Worm (Caenorhabditis elegans) whole organism, L4 larva: ENCODE measurements around the gene sru-7.

Experiments
- F37D6.2 ChIP-seq: sonication (generic microtip); optimal IDR thresholded peaks from 2 replicates; lab custom pipeline; 2016; ENCODE audit warnings: mild to moderate bottlenecking, missing genetic modification characterization, missing compliant biosample characterization
- F49E8.2 ChIP-seq: sonication (generic microtip); optimal IDR thresholded peaks from 2 replicates; lab custom pipeline; 2016; ENCODE audit warnings: missing compliant biosample characterization, mild to moderate bottlenecking, missing genetic modification characterization, borderline replicate concordance
- T20F7.1 ChIP-seq: fragments of 200-800 bp; sonication (Bioruptor generic); optimal IDR thresholded peaks from 2 replicates; lab custom pipeline; 2018; ENCODE audit warnings: mild to moderate bottlenecking, missing genetic modification characterization, missing compliant biosample characterization
- Y75B8A.6 ChIP-seq: fragments of 200-800 bp; sonication (Bioruptor generic); IDR thresholded peaks from 2 replicates; pipeline ENCODE4 v1.3.6; 2022; ENCODE audit warnings: missing genetic modification reagents, missing genetic modification characterization, missing compliant biosample characterization
- aha-1 ChIP-seq: fragments of 150-350 bp; peaks from one replicate; lab custom pipeline; 2014; ENCODE audit warnings: missing biosample characterization, missing genetic modification characterization
- aly-2 ChIP-seq: sonication (generic microtip); optimal IDR thresholded peaks from 2 replicates; lab custom pipeline; 2018; ENCODE audit warnings: missing biosample characterization, missing genetic modification characterization
- attf-4 ChIP-seq: sonication (generic microtip); optimal IDR thresholded peaks from 3 replicates; lab custom pipeline; 2017; ENCODE audit warnings: missing biosample characterization, missing genetic modification characterization
- ceh-28 ChIP-seq: fragments of 150-350 bp; optimal IDR thresholded peaks from 2 replicates; lab custom pipeline; 2014; ENCODE audit warnings: missing biosample characterization, missing genetic modification reagents, missing genetic modification characterization
- ceh-32 ChIP-seq: sonication (generic microtip); optimal IDR thresholded peaks from 2 replicates; lab custom pipeline; 2016; ENCODE audit warnings: mild to moderate bottlenecking, missing genetic modification characterization, missing compliant biosample characterization; ENCODE audit not compliant: poor library complexity
- ces-1 ChIP-seq: fragments of 150-350 bp; sonication (generic microtip); optimal IDR thresholded peaks from 4 replicates; lab custom pipeline; 2014; ENCODE audit warnings: missing biosample characterization, missing genetic modification reagents, missing genetic modification characterization
- daf-12 ChIP-seq: fragments of 150-350 bp; optimal IDR thresholded peaks from 2 replicates; lab custom pipeline; 2014; ENCODE audit warnings: missing biosample characterization, missing genetic modification reagents, missing genetic modification characterization
- daf-16 ChIP-seq, 3 experiments: sonication (generic microtip); optimal IDR thresholded peaks; 2 replicates each; lab custom pipeline; 2016 to 2017; ENCODE audit warnings: missing genetic modification characterization in 3 of 3, missing genetic modification reagents in 3 of 3, mild to moderate bottlenecking in 2 of 3, missing compliant biosample characterization in 2 of 3, missing biosample characterization in 1 of 3, moderate library complexity in 1 of 3
- dmd-6 ChIP-seq: fragments of 200-800 bp; sonication (Bioruptor generic); IDR thresholded peaks from 2 replicates; pipeline ENCODE4 v1.3.6; 2022; ENCODE audit warnings: missing genetic modification reagents, missing genetic modification characterization, missing compliant biosample characterization
- dmd-8 ChIP-seq: fragments of 200-800 bp; sonication (Bioruptor generic); IDR thresholded peaks from 2 replicates; pipeline ENCODE4 v1.3.6; 2022; ENCODE audit warnings: missing genetic modification characterization, missing compliant biosample characterization
- duxl-1 ChIP-seq: sonication (generic microtip); optimal IDR thresholded peaks from 2 replicates; lab custom pipeline; 2016; ENCODE audit warnings: mild to moderate bottlenecking, missing genetic modification characterization, moderate library complexity, missing compliant biosample characterization; ENCODE audit not compliant: poor library complexity
- dve-1 ChIP-seq: sonication (generic microtip); optimal IDR thresholded peaks from 2 replicates; lab custom pipeline; 2017; ENCODE audit warnings: antibody characterized with exemption, mild to moderate bottlenecking, missing genetic modification characterization, missing compliant biosample characterization; ENCODE audit not compliant: insufficient read depth
- egl-43 ChIP-seq: fragments of 200-800 bp; sonication (Bioruptor generic); IDR thresholded peaks from 2 replicates; pipeline ENCODE4 v1.3.6; 2022; ENCODE audit warnings: missing genetic modification reagents, missing genetic modification characterization, missing compliant biosample characterization
- fos-1 ChIP-seq: fragments of 150-350 bp; optimal IDR thresholded peaks from 2 replicates; lab custom pipeline; 2014; ENCODE audit warnings: missing biosample characterization, missing genetic modification characterization
- hif-1 ChIP-seq, 2 experiments: sonication (generic microtip); optimal IDR thresholded peaks; 2 replicates each; lab custom pipeline; 2016 to 2017; ENCODE audit warnings: missing compliant biosample characterization in 2 of 2, missing genetic modification characterization in 2 of 2, missing genetic modification reagents in 2 of 2, missing genotype in 2 of 2, mild to moderate bottlenecking in 1 of 2
- hlh-11 ChIP-seq: fragments of 200-800 bp; sonication (Bioruptor generic); optimal IDR thresholded peaks from 2 replicates; lab custom pipeline; 2018; ENCODE audit warnings: mild to moderate bottlenecking, missing genetic modification characterization, missing compliant biosample characterization
- hlh-30 ChIP-seq: sonication (generic microtip); optimal IDR thresholded peaks from 2 replicates; lab custom pipeline; 2017; ENCODE audit warnings: antibody characterized with exemption, mild to moderate bottlenecking, missing genetic modification characterization, missing compliant biosample characterization; ENCODE audit not compliant: insufficient read depth
- hmg-1.1 ChIP-seq: fragments of 200-800 bp; sonication (Bioruptor generic); IDR thresholded peaks from 2 replicates; pipeline ENCODE4 v1.3.6; 2022; ENCODE audit warnings: missing genetic modification reagents, missing genetic modification characterization, missing compliant biosample characterization
- jun-1 ChIP-seq: fragments of 150-350 bp; optimal IDR thresholded peaks from 2 replicates; lab custom pipeline; 2014; ENCODE audit warnings: missing biosample characterization, missing genetic modification reagents, missing genetic modification characterization
- lim-7 ChIP-seq: fragments of 200-800 bp; sonication (Bioruptor generic); IDR thresholded peaks from 2 replicates; pipeline ENCODE4 v1.3.6; 2022; ENCODE audit warnings: missing genetic modification characterization, missing compliant biosample characterization
- lin-1 ChIP-seq: fragments of 200-800 bp; sonication (Bioruptor generic); IDR thresholded peaks from 2 replicates; pipeline ENCODE4 v1.3.6; 2022; ENCODE audit warnings: missing genetic modification reagents, missing genetic modification characterization, missing compliant biosample characterization
- lin-13 ChIP-seq: fragments of 150-350 bp; optimal IDR thresholded peaks from 2 replicates; lab custom pipeline; 2014; ENCODE audit warnings: missing biosample characterization, missing genetic modification reagents, missing genetic modification characterization
- lin-15B ChIP-seq: fragments of 150-350 bp; sonication (generic microtip); optimal IDR thresholded peaks from 3 replicates; lab custom pipeline; 2014; ENCODE audit warnings: missing biosample characterization, missing genetic modification characterization
- lin-38 ChIP-seq: fragments of 200-800 bp; sonication (Bioruptor generic); IDR thresholded peaks from 2 replicates; pipeline ENCODE4 v1.3.6; 2022; ENCODE audit warnings: missing genetic modification reagents, missing genetic modification characterization, missing compliant biosample characterization
- madf-5 ChIP-seq, 2 experiments: fragments of 200-800 bp; sonication (Bioruptor generic); IDR thresholded peaks; 2 replicates each; pipeline ENCODE4 v1.3.6; 2022; ENCODE audit warnings: missing compliant biosample characterization in 2 of 2, missing genetic modification characterization in 2 of 2
- mdl-1 ChIP-seq, 2 experiments: fragments of 150-350 bp in 1 of 2; sonication (generic microtip) in 1 of 2; optimal IDR thresholded peaks; 2 replicates each; lab custom pipeline; 2014 to 2017; ENCODE audit warnings: missing biosample characterization in 2 of 2, missing genetic modification characterization in 2 of 2
- mep-1 ChIP-seq: fragments of 150-350 bp; sonication (generic microtip); optimal IDR thresholded peaks from 3 replicates; lab custom pipeline; 2014; ENCODE audit warnings: missing biosample characterization, missing genetic modification characterization
- mxl-3 ChIP-seq: fragments of 200-800 bp; sonication (Bioruptor generic); optimal IDR thresholded peaks from 2 replicates; lab custom pipeline; 2018; ENCODE audit warnings: mild to moderate bottlenecking, missing genetic modification characterization, missing compliant biosample characterization
- nhr-11 ChIP-seq: fragments of 150-350 bp; optimal IDR thresholded peaks from 2 replicates; lab custom pipeline; 2014; ENCODE audit warnings: missing biosample characterization, missing genetic modification characterization
- nhr-111 ChIP-seq: fragments of 200-800 bp; sonication (Bioruptor generic); optimal IDR thresholded peaks from 2 replicates; lab custom pipeline; 2018; ENCODE audit warnings: mild to moderate bottlenecking, missing genetic modification characterization, missing compliant biosample characterization
- nhr-237 ChIP-seq: sonication (generic microtip); optimal IDR thresholded peaks from 2 replicates; lab custom pipeline; 2017; ENCODE audit warnings: missing biosample characterization, missing genetic modification characterization
- nhr-28 ChIP-seq: fragments of 150-350 bp; optimal IDR thresholded peaks from 2 replicates; lab custom pipeline; 2014; ENCODE audit warnings: missing biosample characterization, missing genetic modification characterization
- nhr-42 ChIP-seq: fragments of 200-800 bp; sonication (Bioruptor generic); IDR thresholded peaks from 2 replicates; pipeline ENCODE4 v1.3.6; 2022; ENCODE audit warnings: missing genetic modification characterization, missing compliant biosample characterization
- nhr-48 ChIP-seq: sonication (generic microtip); optimal IDR thresholded peaks from 2 replicates; lab custom pipeline; 2016; ENCODE audit warnings: mild to moderate bottlenecking, missing genetic modification characterization, missing compliant biosample characterization
- php-3 ChIP-seq: fragments of 200-800 bp; sonication (Bioruptor generic); IDR thresholded peaks from 2 replicates; pipeline ENCODE4 v1.3.6; 2022; ENCODE audit warnings: missing genetic modification reagents, missing genetic modification characterization, missing compliant biosample characterization
- pqm-1 ChIP-seq: sonication (generic microtip); optimal IDR thresholded peaks from 2 replicates; lab custom pipeline; 2017; ENCODE audit warnings: missing biosample characterization, missing genetic modification characterization
- sdz-12 ChIP-seq: fragments of 200-800 bp; sonication (Bioruptor generic); optimal IDR thresholded peaks from 2 replicates; lab custom pipeline; 2018; ENCODE audit warnings: mild to moderate bottlenecking, missing genetic modification characterization, missing compliant biosample characterization
- skn-1 ChIP-seq: fragments of 150-350 bp; optimal IDR thresholded peaks from 2 replicates; lab custom pipeline; 2014; ENCODE audit warnings: missing biosample characterization, missing genetic modification characterization
- spr-3 ChIP-seq: fragments of 200-800 bp; sonication (Bioruptor generic); optimal IDR thresholded peaks from 2 replicates; lab custom pipeline; 2018; ENCODE audit warnings: mild to moderate bottlenecking, missing genetic modification characterization, missing compliant biosample characterization
- tag-97 ChIP-seq: fragments of 200-800 bp; sonication (Bioruptor generic); IDR thresholded peaks from 2 replicates; pipeline ENCODE4 v1.3.6; 2022; ENCODE audit warnings: missing genetic modification characterization, missing compliant biosample characterization
- tra-1 ChIP-seq: fragments of 200-800 bp; sonication (Bioruptor generic); IDR thresholded peaks from 2 replicates; pipeline ENCODE4 v1.3.6; 2022; ENCODE audit warnings: missing genetic modification reagents, missing genetic modification characterization, missing compliant biosample characterization
- zfp-2 ChIP-seq: sonication (generic microtip); optimal IDR thresholded peaks from 2 replicates; lab custom pipeline; 2016; ENCODE audit warnings: mild to moderate bottlenecking, missing genetic modification characterization, missing compliant biosample characterization
- zip-11 ChIP-seq: fragments of 200-800 bp; sonication (Bioruptor generic); IDR thresholded peaks from 2 replicates; pipeline ENCODE4 v1.3.6; 2022; ENCODE audit warnings: missing genetic modification characterization, missing compliant biosample characterization
- ztf-7 ChIP-seq: fragments of 150-350 bp; optimal IDR thresholded peaks from 2 replicates; lab custom pipeline; 2014; ENCODE audit warnings: missing biosample characterization, missing genetic modification characterization

Gene sru-7

DNA sequence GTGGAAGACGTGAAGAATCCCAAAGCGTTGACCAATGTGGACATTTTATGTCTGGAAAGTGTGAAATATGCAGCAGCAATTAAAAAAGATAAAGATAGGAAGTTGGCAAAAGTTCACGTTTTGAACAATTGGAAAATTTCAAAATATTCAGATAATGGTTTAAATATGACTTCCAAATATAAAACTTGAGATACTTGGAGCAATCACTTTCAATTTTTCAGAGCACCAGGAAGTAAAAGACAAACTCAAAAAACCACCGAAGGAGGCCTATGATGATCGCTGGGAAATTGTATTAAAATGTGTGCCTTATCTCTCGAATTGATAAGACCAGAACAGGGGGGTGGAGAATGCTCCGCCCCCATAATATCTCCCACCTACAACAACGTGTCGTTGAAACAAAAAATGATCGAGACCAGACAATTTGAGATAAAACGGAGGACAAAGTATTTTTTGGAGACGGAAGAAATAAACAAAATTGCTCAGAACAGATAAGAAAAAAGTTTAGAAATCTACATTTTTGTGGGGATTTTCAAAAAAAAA lies 40.6 kb upstream of the sru-7 start, which contains the start of gene eppl-1:
Gene eppl-1, minus strand, starts transcription at position 51 of the 540 bp plus-strand sequence.
- TF ChIP-seq pqm-1 (tag; lab: Kevin White, UChicago) (peak; percentile 58), aha-1 (peak; percentile 49), F49E8.2 (tag; lab: Kevin White, UChicago) (no peak), dmd-6 (GFP tag; lab: Robert Waterston, UW) (peak; percentile 68), mxl-3 (GFP tag; lab: Kevin White, UChicago) (peak; percentile 64), dve-1 (tag; lab: Kevin White, UChicago) (peak; percentile 38), attf-4 (tag; lab: Kevin White, UChicago) (no peak), Y75B8A.6 (GFP tag; lab: Robert Waterston, UW) (no peak), hlh-11 (peak; percentile 55)

DNA sequence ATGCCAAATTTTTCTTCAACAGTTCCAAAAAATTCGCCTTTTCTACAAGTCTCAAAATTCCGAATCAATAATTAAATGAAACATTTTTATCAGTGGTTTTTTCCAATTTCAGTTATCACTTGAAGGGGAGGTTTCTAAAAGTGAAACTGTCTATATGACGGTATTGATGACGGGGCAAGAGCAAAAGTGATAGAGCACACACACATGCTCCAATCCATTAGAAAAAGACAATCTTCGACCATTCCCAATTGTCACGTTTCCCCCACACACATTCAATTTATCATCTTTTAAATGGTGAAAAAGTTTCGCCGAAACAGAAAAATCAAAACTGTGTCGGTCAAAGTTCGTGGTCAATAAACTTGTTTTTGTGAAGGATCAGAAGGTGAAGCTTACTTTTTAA lies 39.2 kb upstream of the sru-7 start:
- TF ChIP-seq ces-1 (GFP tag; lab: Kevin White, UChicago) (no peak), aha-1 (peak; percentile 74), madf-5 (GFP tag; IDR thresholded peaks at IDR 0.05; lab: Robert Waterston, UW) (no peak), zip-11 (GFP tag; lab: Robert Waterston, UW) (no peak), lin-1 (no peak), attf-4 (tag; lab: Kevin White, UChicago) (no peak), daf-12 (no peak), lin-15B (tag; lab: Kevin White, UChicago) (no peak), nhr-28 (tag; lab: Kevin White, UChicago) (peak; percentile 54), nhr-11 (tag; lab: Kevin White, UChicago) (no peak), lin-38 (GFP tag; lab: Robert Waterston, UW) (no peak), mdl-1 (tag; optimal IDR thresholded peaks at IDR 0.05; lab: Kevin White, UChicago) (peak in 1 of 2 experiments; percentile 37), aly-2 (tag; lab: Kevin White, UChicago) (no peak), skn-1 (tag; lab: Kevin White, UChicago) (no peak), ceh-32 (no peak), duxl-1 (tag; lab: Kevin White, UChicago) (no peak), dmd-8 (no peak), daf-16 (GFP tag; optimal IDR thresholded peaks at IDR 0.05; lab: Kevin White, UChicago) (no peak), daf-16 (tag; optimal IDR thresholded peaks at IDR 0.05; lab: Kevin White, UChicago) (peak; percentile 53), zfp-2 (tag; lab: Kevin White, UChicago) (no peak), jun-1 (tag; lab: Kevin White, UChicago) (no peak), nhr-42 (GFP tag; lab: Robert Waterston, UW) (no peak), tag-97 (GFP tag; lab: Robert Waterston, UW) (no peak), tra-1 (GFP tag; lab: Robert Waterston, UW) (0 out of 2 replicates have a peak, but pooled peaks have one; percentile 41), mxl-3 (GFP tag; lab: Kevin White, UChicago) (peak; percentile 8), T20F7.1 (GFP tag; lab: Kevin White, UChicago) (no peak), hmg-1.1 (GFP tag; lab: Robert Waterston, UW) (no peak), lim-7 (GFP tag; lab: Robert Waterston, UW) (peak; percentile 9; the same call in 1 of the 2 replicates), egl-43 (no peak), spr-3 (no peak), lin-13 (GFP tag; lab: Kevin White, UChicago) (no peak), hlh-11 (peak; percentile 80), sdz-12 (no peak), fos-1 (tag; lab: Kevin White, UChicago) (no peak), pqm-1 (tag; lab: Kevin White, UChicago) (peak; percentile 66), F37D6.2 (no peak), hlh-30 (tag; lab: Kevin White, UChicago) (peak; percentile 42), mep-1 (peak; percentile 15), nhr-48 (tag; lab: Kevin White, UChicago) (peak; percentile 12), nhr-111 (no peak), hif-1 (tag; optimal IDR thresholded peaks at IDR 0.05; lab: Kevin White, UChicago) (peak in 1 of 2 experiments; percentile 81), ceh-28 (tag; lab: Kevin White, UChicago) (no peak), ztf-7 (tag; lab: Kevin White, UChicago) (peak; percentile 47), php-3 (peak; percentile 74), nhr-237 (tag; lab: Kevin White, UChicago) (no peak)
